Worm (Caenorhabditis elegans): ENCODE data around the gene tomm-7.

tomm-7 gene

DNA sequence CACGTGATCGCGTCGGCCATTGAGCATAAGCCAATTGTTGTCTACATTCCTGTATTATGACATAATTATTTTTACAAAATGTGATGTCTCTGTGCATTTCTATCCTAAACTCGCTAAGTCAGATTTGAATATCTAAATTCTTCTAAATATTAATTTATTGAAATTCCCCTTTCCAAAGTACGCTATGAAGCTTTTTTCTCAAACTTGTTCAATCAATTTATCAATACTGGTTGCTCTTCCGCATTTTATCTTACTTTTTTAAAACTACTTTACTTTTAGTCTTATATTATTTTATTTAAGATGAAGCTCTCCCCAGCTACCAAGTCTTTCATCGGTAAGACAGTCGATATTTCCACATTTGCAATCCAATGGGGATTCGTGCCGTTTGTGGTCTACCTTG lies at the start of gene tomm-7:
Gene tomm-7 (plus strand): TSS at position 301 of the 400 bp plus-strand sequence.
- TF ChIP-seq dao-5 (tag; optimal IDR thresholded peaks at IDR 0.05) (no peak), W03F9.2 (tag; optimal IDR thresholded peaks at IDR 0.05) (no peak), him-1 (tag; optimal IDR thresholded peaks at IDR 0.05) (no peak)

DNA sequence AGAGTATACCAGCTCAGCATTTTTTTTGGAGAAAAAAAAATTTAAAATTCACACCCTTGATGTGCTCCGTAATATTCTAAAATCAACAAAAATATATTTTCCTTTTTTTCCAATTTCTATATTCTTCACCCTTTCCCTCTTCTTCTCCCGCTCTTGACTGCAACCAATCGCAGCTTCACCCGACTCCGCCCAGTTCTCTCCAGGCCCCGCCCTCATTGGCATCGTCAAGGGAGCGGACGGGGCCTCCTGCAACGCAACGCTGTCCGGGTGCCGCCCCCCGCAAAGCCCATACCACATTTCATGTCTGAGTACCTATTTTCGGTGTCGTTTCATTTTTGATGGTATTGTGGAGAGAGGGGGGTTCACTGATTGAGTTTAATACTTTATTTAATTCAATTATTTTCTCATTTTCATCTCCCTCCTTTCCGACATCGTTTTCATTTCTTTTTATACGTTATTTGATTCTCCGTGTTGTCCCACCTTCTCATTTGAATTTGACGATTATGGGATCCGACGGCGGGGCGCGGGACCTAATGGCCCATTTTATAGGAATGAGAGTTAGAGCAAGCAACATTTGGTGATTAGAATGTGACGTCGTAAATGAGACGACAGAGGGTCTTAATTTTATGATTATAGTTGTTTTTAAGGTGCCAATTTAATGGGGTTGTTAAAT lies 47.1 kb upstream of the tomm-7 start:
- TF ChIP-seq him-1 (tag; optimal IDR thresholded peaks at IDR 0.05) (no peak), dao-5 (tag; optimal IDR thresholded peaks at IDR 0.05) (no peak), W03F9.2 (tag; optimal IDR thresholded peaks at IDR 0.05) (no peak)

DNA sequence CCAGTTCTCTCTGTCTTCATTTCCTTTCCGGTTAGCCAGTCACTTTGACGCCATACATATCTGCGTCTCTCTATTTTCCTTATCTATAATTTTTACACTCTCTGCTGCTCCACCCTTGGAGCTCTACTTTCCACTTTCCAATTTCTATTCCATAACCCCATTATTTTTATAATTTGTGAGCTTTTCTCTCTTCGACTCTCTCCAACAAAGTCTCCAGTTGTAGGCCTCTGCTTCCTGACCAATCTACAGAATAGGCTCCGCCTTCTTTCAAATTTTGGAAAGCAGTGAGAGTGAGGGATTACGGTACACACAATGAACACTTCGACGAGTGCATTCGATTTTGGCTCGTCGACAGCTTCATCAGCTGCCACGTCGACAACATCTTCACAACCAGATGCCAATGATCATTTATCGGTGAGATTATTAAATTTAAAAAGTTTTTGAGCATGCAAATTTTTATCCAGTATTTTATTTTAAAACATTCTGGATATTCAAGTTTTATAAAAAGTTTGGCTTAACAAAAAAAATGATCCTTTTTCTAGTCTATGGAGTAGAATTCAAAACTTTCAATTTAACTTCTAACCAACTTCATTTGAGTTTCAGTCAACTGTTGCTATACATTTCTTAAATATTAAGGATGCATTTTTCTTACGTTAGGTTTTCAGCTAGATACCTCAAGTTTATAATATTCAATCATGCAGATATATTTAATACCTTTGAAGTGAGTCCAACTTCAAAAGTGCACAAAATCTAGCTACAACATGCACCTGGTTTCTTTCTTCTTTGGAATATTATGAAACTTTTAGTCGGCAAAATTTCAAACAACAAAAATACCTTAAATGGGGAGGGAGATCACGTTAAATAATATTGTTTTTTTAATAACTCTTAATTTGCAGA lies 45.0 kb upstream of the tomm-7 start, which contains the start of gene egl-5:
Gene egl-5 (plus strand): TSS at position 216 of the 897 bp plus-strand sequence.
- TF ChIP-seq W03F9.2 (tag; optimal IDR thresholded peaks at IDR 0.05) = no peak

DNA sequence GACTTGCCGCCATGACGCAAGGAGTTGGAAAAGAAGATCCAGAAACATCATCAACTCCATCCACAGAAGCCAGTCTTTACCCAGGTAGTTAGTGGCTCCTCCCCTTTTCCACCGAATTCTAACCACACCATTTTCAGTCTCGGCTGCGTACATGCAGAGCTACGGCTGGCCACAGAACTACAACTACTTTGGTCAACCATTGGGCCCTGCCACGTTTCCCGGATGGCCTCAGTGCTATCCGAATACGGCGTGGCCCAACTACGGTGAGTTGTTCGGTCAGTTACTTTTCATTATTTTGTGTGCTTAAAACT lies 44.4 kb upstream of the tomm-7 start:
- TF ChIP-seq him-1 (tag; optimal IDR thresholded peaks at IDR 0.05) (no peak), dao-5 (tag; optimal IDR thresholded peaks at IDR 0.05) (no peak), W03F9.2 (tag; optimal IDR thresholded peaks at IDR 0.05) (no peak)

DNA sequence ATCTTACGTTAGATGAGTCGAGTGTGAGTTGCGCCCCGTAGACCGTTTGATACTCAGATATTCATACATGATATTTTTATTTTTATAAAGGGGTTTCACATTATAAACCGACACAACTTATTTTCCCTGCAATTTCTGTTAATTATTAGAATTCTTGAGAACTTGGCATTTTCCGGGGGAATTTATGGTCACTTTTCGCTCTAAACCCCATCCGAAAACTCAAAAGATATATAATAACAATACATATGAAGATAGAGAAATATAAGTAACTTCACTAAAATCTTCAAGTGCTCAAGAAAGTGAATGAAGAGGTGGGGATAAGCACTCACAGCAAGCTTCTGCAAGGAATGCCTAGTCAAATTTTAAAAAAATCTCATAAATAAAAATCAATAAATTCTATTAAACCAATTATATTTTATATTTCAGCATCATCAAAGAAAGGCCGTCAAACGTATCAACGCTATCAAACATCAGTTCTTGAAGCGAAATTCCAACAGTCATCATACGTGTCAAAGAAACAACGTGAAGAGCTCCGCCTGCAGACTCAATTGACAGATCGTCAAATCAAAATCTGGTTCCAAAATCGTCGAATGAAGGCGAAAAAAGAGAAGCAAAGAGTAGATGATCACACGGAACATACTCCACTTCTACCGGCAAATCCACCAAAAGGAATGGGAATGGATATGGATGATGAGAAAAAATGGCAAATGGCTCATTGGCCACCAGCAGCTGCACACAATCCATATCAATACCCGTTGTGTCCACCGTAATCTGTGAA lies 43.7 kb upstream of the tomm-7 start:
- no peak for TF ChIP-seq him-1 (tag; optimal IDR thresholded peaks at IDR 0.05)

DNA sequence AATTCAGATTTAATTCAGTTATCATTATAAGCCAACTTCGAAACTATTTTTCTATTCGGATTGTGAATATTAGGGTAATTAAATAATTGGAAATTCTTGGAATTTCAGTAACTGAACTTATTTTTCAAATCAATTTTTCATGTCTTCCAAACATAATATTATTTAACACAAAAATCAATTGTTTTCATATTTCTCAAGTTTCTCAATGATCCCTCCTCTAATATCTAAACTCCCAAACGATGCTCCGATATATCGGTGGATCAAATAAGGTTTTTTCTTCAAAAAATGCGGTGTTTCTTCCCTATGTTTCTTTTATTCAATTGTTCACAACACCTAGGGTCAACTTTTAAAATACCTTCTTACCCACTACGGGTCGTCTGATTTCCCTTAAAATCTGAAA lies 43.0 kb upstream of the tomm-7 start:
- TF ChIP-seq dao-5 (tag; optimal IDR thresholded peaks at IDR 0.05) (no peak), W03F9.2 (tag; optimal IDR thresholded peaks at IDR 0.05) (no peak), him-1 (tag; optimal IDR thresholded peaks at IDR 0.05) (no peak)

DNA sequence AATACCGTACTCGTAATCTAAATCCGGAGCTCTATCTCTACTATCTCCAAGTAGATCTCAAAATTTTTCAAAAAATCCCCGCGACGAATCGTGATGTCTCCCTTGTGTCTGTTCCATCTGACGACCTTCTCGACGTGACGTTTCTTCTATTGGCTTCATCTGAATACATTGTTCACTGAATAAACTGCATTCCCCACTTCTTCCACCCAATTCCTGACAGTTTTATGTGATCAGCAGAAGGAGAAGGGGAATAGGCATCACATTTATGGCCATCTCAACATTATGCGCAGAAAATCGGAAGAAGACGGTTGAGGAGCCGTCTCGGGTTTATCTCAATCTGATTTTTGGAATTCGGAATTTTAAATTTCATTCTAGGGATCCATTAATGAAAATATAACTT lies 40.4 kb upstream of the tomm-7 start:
- TF ChIP-seq W03F9.2 (tag; optimal IDR thresholded peaks at IDR 0.05) (no peak), him-1 (tag; optimal IDR thresholded peaks at IDR 0.05) (no peak), dao-5 (tag; optimal IDR thresholded peaks at IDR 0.05) (no peak)

DNA sequence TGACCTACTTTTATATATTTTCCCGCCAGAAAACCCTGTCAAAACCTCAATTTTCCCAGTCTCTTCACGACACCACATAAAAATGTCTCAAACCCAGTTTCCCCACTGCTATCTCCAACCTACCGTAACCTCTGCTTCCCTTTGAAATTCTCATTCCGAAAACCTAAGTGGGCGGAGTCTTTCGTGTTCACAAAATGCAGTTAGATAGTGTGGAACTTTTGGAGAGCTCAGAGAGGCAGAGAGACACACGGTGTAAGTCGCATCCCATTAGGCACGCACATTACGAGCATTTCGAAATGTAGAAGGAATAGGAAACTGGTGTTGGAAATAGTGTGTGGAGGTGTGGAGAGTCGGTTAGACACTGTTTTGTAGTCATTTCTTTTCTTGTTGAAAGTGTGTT lies 39.5 kb upstream of the tomm-7 start:
- TF ChIP-seq dao-5 (tag; optimal IDR thresholded peaks at IDR 0.05) (no peak), W03F9.2 (tag; optimal IDR thresholded peaks at IDR 0.05) (no peak), him-1 (tag; optimal IDR thresholded peaks at IDR 0.05) (no peak)

DNA sequence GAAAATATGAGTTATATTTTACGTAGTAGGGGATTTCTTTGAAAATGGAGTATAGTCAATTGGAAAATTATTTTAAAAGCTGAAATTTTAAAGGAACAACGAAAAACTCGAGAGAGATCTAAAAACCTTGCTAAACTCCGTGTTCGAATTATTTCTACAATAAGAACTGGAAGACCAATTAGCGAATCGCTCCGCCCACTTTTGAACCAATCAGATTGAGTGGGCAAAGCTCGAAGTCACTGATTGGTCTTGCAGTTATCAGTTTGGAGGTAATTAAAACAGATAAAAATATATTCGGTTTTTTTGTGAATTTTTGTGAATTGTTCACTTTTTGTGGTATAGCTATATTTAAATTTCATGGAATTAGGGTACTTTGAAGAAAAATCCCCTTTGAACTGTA lies 36.1 kb upstream of the tomm-7 start:
- TF ChIP-seq W03F9.2 (tag; optimal IDR thresholded peaks at IDR 0.05) (no peak), him-1 (tag; optimal IDR thresholded peaks at IDR 0.05) (no peak), dao-5 (tag; optimal IDR thresholded peaks at IDR 0.05) (no peak)

DNA sequence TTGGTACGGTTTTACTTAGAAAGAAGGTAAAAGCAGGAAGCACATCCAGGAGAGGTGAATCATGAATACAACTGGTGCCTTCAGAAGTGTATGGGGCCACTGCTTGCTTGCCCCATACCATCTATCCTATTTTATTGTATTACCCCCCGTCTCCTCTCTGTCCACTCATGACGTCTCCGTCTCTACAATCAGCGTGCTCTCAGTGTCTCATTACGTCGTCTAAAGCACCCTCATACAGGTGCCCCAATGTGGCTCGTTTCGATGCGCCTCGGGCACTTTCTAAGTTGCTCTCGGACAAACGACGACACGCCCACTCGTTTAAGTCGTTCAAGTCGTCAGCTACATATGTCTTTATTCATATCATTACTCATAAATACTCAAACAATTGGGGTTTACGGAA lies 35.4 kb upstream of the tomm-7 start:
- TF ChIP-seq him-1 (tag; optimal IDR thresholded peaks at IDR 0.05) (no peak), W03F9.2 (tag; optimal IDR thresholded peaks at IDR 0.05) (no peak), dao-5 (tag; optimal IDR thresholded peaks at IDR 0.05) (no peak)

DNA sequence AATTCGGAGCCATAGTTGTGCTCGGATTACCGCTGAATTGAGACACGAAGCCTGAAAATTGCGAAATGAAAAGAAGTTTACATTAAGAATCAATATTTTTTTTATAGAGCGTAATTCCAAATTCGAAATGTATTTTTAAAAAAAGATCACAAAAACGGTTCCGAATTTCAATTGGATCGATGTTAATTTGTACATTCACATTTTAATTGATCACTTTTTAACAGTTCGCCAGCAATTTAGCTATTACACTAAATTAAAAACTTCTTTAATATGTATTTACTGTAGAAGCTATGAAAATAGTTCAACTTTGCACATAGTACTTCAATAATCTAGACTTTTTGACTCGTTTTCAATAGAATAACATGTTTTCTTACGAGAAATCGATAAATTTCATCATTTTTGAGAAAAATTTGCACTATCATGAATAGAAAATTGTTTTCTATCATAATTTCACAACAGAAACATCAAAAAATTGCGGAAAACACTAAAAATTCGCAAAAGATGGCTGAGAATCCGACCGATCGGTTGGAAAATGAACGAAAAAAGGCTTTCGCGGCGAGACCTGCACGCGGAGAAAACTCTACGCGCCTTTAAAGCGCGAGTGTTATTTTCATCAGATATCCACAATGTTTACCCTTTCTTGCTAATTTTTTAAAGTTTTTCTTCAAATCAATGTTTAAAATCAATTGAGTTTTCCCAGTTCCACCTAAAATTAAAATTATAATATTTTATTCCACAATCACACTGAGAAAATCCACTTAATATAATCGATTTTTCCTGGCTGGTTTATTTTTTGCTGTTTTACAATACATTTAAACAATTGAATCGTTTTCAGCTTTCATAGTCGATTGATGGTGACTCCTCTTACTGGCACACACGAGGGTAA lies 30.6 kb upstream of the tomm-7 start, which contains the start of the genes egl-45 and kcmf-1:
Gene egl-45 (minus strand): TSS at position 51 of the 886 bp plus-strand sequence.
Gene kcmf-1 (plus strand): TSS at position 836 of the 886 bp plus-strand sequence.
- TF ChIP-seq him-1 (tag; optimal IDR thresholded peaks at IDR 0.05) (no peak), W03F9.2 (tag; optimal IDR thresholded peaks at IDR 0.05) (peak; percentile 50)

DNA sequence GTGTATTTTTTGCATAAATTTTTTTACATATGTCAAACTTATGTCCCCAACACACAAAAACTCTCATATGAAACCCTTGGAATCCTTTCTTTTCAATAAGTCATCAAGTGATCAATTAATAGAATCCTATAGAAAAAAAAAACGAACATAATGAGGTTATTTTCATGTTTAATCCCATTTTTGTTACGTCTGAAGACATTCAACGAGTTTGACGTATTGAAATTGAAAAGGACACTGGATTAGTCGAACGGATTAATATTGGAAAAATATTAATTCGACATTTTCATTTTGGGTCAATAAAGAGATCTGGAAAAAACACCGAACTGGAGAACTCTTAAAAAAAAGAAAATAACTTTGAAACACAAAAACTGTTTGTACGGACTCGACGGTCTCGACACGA lies 26.9 kb upstream of the tomm-7 start:
- TF ChIP-seq dao-5 (tag; optimal IDR thresholded peaks at IDR 0.05) (no peak), him-1 (tag; optimal IDR thresholded peaks at IDR 0.05) (no peak), W03F9.2 (tag; optimal IDR thresholded peaks at IDR 0.05) (no peak)

DNA sequence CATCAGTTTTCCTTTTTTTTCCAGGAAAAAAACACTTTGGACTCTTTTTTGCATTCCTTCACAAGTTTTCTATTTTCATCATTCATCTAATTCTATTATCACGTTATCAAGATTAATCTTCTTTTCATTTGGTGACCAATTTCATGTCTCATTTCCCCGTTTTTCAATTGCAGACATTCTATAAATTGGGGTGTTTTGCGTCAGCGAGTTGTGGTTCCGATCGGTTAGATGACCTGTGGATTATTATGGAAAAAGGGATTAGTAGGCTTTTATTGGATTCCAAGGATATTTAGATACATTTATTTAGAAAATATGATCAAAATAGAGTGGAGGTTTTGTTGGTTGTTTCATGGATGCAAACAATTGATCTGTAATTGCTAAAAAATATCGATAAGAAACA lies 24.6 kb upstream of the tomm-7 start:
- TF ChIP-seq dao-5 (tag; optimal IDR thresholded peaks at IDR 0.05) (no peak), him-1 (tag; optimal IDR thresholded peaks at IDR 0.05) (no peak), W03F9.2 (tag; optimal IDR thresholded peaks at IDR 0.05) (no peak)

All from whole organism, L4/young adult.